Fruit fly (Drosophila melanogaster) whole organism, embryonic: ENCODE measurements around the gene firl.

Experiments used
- Bdp1 ChIP-seq: fragments of 200-800 bp; sonication (Bioruptor generic); optimal IDR thresholded peaks from 3 replicates; lab custom pipeline; 2016; ENCODE audit warnings: missing biosample characterization, missing genetic modification characterization
- Bteb2 ChIP-seq: fragments of 200-800 bp; sonication (Bioruptor generic); optimal IDR thresholded peaks from 2 replicates; lab custom pipeline; 2016; ENCODE audit warnings: missing biosample characterization, missing genetic modification characterization
- CG10274 ChIP-seq: fragments of 200-800 bp; sonication (Bioruptor generic); optimal IDR thresholded peaks from 3 replicates; lab custom pipeline; 2017; ENCODE audit warnings: missing biosample characterization, mild to moderate bottlenecking, missing genetic modification characterization
- CG10462 ChIP-seq: fragments of 200-800 bp; sonication (Bioruptor generic); optimal IDR thresholded peaks from 2 replicates; lab custom pipeline; 2016; ENCODE audit warnings: missing biosample characterization, missing genetic modification characterization
- CG11093 ChIP-seq: fragments of 200-800 bp; sonication (Bioruptor generic); IDR thresholded peaks from 3 replicates; pipeline ENCODE4 v1.3.6; 2022; ENCODE audit warnings: missing biosample characterization, missing genetic modification characterization
- CG11723 ChIP-seq: fragments of 200-800 bp; sonication (Bioruptor generic); optimal IDR thresholded peaks from 2 replicates; lab custom pipeline; 2017; ENCODE audit warnings: missing biosample characterization, mild to moderate bottlenecking, missing genetic modification characterization
- CG12104 ChIP-seq: fragments of 200-800 bp; sonication (Bioruptor generic); optimal IDR thresholded peaks from 3 replicates; lab custom pipeline; 2016; ENCODE audit warnings: missing biosample characterization, missing genetic modification characterization
- CG13287 ChIP-seq: fragments of 200-800 bp; sonication (Bioruptor generic); IDR thresholded peaks from 2 replicates; pipeline ENCODE4 v1.3.6; 2022; ENCODE audit warnings: missing biosample characterization, missing genetic modification characterization; ENCODE audit not compliant: partially characterized antibody
- CG13424 ChIP-seq: fragments of 200-800 bp; sonication (Bioruptor generic); optimal IDR thresholded peaks from 2 replicates; lab custom pipeline; 2019; ENCODE audit warnings: missing biosample characterization, mild to moderate bottlenecking, missing genetic modification characterization, moderate library complexity
- CG14710 ChIP-seq: fragments of 200-800 bp; sonication (Bioruptor generic); optimal IDR thresholded peaks from 3 replicates; lab custom pipeline; 2019; ENCODE audit warnings: missing biosample characterization, mild to moderate bottlenecking, missing genetic modification characterization, moderate library complexity
- CG1529 ChIP-seq: fragments of 200-800 bp; sonication (Bioruptor generic); optimal IDR thresholded peaks from 3 replicates; lab custom pipeline; 2018; ENCODE audit warnings: missing biosample characterization, missing genetic modification characterization
- CG15601 ChIP-seq: fragments of 200-800 bp; sonication (Bioruptor generic); optimal IDR thresholded peaks from 3 replicates; lab custom pipeline; 2019; ENCODE audit warnings: missing biosample characterization, mild to moderate bottlenecking, missing genetic modification characterization, moderate library complexity
- CG15696 ChIP-seq: fragments of 200-800 bp; sonication (Bioruptor generic); optimal IDR thresholded peaks from 2 replicates; lab custom pipeline; 2019; ENCODE audit warnings: missing biosample characterization, mild to moderate bottlenecking, missing genetic modification characterization, moderate library complexity
- CG1832 ChIP-seq: fragments of 200-800 bp; sonication (Bioruptor generic); optimal IDR thresholded peaks from 2 replicates; lab custom pipeline; 2017; ENCODE audit warnings: missing biosample characterization, mild to moderate bottlenecking, missing genetic modification characterization, inconsistent platforms
- CG2116 ChIP-seq: fragments of 200-800 bp; sonication (Bioruptor generic); optimal IDR thresholded peaks from 3 replicates; lab custom pipeline; 2018; ENCODE audit warnings: missing biosample characterization, mild to moderate bottlenecking, missing genetic modification characterization
- CG30431 ChIP-seq: fragments of 200-800 bp; sonication (Bioruptor generic); optimal IDR thresholded peaks from 2 replicates; lab custom pipeline; 2017; ENCODE audit warnings: missing biosample characterization, missing genetic modification characterization
- CG31224 ChIP-seq: fragments of 200-800 bp; sonication (Bioruptor generic); IDR thresholded peaks from 2 replicates; pipeline ENCODE4 v1.3.6; 2022; ENCODE audit warnings: missing biosample characterization, missing genetic modification characterization
- CG31388 ChIP-seq: fragments of 200-800 bp; sonication (Bioruptor generic); optimal IDR thresholded peaks from 2 replicates; lab custom pipeline; 2016; ENCODE audit warnings: missing biosample characterization, missing genetic modification characterization
- CG31441 ChIP-seq: fragments of 200-800 bp; sonication (Bioruptor generic); IDR thresholded peaks from 2 replicates; pipeline ENCODE4 v1.3.6; 2022; ENCODE audit warnings: missing biosample characterization, missing genetic modification characterization
- CG33213 ChIP-seq: fragments of 200-800 bp; sonication (Bioruptor generic); optimal IDR thresholded peaks from 3 replicates; lab custom pipeline; 2016; ENCODE audit warnings: missing biosample characterization, missing genetic modification characterization
- CG33557 ChIP-seq: fragments of 200-800 bp; sonication (Bioruptor generic); optimal IDR thresholded peaks from 2 replicates; lab custom pipeline; 2019; ENCODE audit warnings: missing biosample characterization, mild to moderate bottlenecking, missing genetic modification characterization, moderate library complexity
- CG3838 ChIP-seq: fragments of 200-800 bp; sonication (Bioruptor generic); optimal IDR thresholded peaks from 3 replicates; lab custom pipeline; 2016; ENCODE audit warnings: missing biosample characterization, missing genetic modification characterization
- CG7556 ChIP-seq: fragments of 200-800 bp; sonication (Bioruptor generic); optimal IDR thresholded peaks from 2 replicates; lab custom pipeline; 2017; ENCODE audit warnings: missing biosample characterization, mild to moderate bottlenecking, missing genetic modification characterization
- CG9932 ChIP-seq: fragments of 200-800 bp; sonication (Bioruptor generic); IDR thresholded peaks from 2 replicates; pipeline ENCODE4 v1.3.6; 2022; ENCODE audit warnings: missing biosample characterization, missing genetic modification characterization
- CTCF ChIP-seq: fragments of 200-800 bp; sonication (Bioruptor generic); optimal IDR thresholded peaks from 2 replicates; lab custom pipeline; 2017; ENCODE audit warnings: missing biosample characterization, mild to moderate bottlenecking, missing genetic modification characterization, moderate library complexity
- Dll ChIP-seq: fragments of 200-800 bp; sonication (Bioruptor generic); IDR thresholded peaks from 4 replicates; pipeline ENCODE4 v1.3.6; 2022; ENCODE audit warnings: missing biosample characterization, missing genetic modification characterization; ENCODE audit not compliant: partially characterized antibody
- Elba2 ChIP-seq: fragments of 200-800 bp; sonication (Bioruptor generic); optimal IDR thresholded peaks from 3 replicates; lab custom pipeline; 2016; ENCODE audit warnings: missing biosample characterization, missing genetic modification characterization
- Hey ChIP-seq: fragments of 200-800 bp; sonication (Bioruptor generic); optimal IDR thresholded peaks from 3 replicates; lab custom pipeline; 2018; ENCODE audit warnings: missing biosample characterization, mild to moderate bottlenecking, missing genetic modification characterization
- Hr51 ChIP-seq, 2 experiments: fragments of 200-800 bp; sonication (Bioruptor generic); optimal IDR thresholded peaks; 2 replicates in 1 of 2; 3 replicates in 1 of 2; lab custom pipeline; 2016 to 2018; ENCODE audit warnings: missing biosample characterization in 2 of 2, missing genetic modification characterization in 2 of 2, mild to moderate bottlenecking in 1 of 2, moderate library complexity in 1 of 2
- Neu2 ChIP-seq: fragments of 200-800 bp; sonication (Bioruptor generic); optimal IDR thresholded peaks from 3 replicates; lab custom pipeline; 2016; ENCODE audit warnings: missing biosample characterization, missing genetic modification characterization, borderline replicate concordance
- Sox100B ChIP-seq: fragments of 200-800 bp; sonication (Bioruptor generic); optimal IDR thresholded peaks from 3 replicates; lab custom pipeline; 2018; ENCODE audit warnings: missing biosample characterization, mild to moderate bottlenecking, missing genetic modification characterization
- Sry-δ ChIP-seq: fragments of 200-800 bp; sonication (Bioruptor generic); optimal IDR thresholded peaks from 2 replicates; lab custom pipeline; 2016; ENCODE audit warnings: missing biosample characterization, missing genetic modification characterization
- Xrp1 ChIP-seq: fragments of 200-800 bp; sonication (Bioruptor generic); IDR thresholded peaks from 2 replicates; pipeline ENCODE4 v1.3.6; 2022; ENCODE audit warnings: missing biosample characterization, missing genetic modification characterization
- bbx ChIP-seq: fragments of 200-800 bp; sonication (Bioruptor generic); IDR thresholded peaks from 2 replicates; pipeline ENCODE4 v1.3.6; 2022; ENCODE audit warnings: missing biosample characterization, missing genetic modification characterization; ENCODE audit not compliant: partially characterized antibody
- bowl ChIP-seq: fragments of 200-800 bp; sonication (Bioruptor generic); IDR thresholded peaks from 2 replicates; pipeline ENCODE4 v1.3.6; 2022; ENCODE audit warnings: missing biosample characterization, missing genetic modification characterization
- cad ChIP-seq: fragments of >200 bp; optimal IDR thresholded peaks from 2 replicates; lab custom pipeline; 2017; ENCODE audit warnings: missing biosample characterization, missing genetic modification characterization
- dpn ChIP-seq, 2 experiments: fragments of 200-800 bp; sonication (Bioruptor generic); optimal IDR thresholded peaks; 3 replicates each; lab custom pipeline; 2016; ENCODE audit warnings: missing biosample characterization in 2 of 2, missing genetic modification characterization in 2 of 2
- ewg ChIP-seq: fragments of 200-800 bp; sonication (Bioruptor generic); optimal IDR thresholded peaks from 3 replicates; lab custom pipeline; 2017; ENCODE audit warnings: mild to moderate bottlenecking, missing biosample characterization, missing genetic modification reagents, missing genetic modification characterization
- fd64A ChIP-seq: fragments of 200-800 bp; sonication (Bioruptor generic); optimal IDR thresholded peaks from 3 replicates; lab custom pipeline; 2018; ENCODE audit warnings: missing biosample characterization, mild to moderate bottlenecking, missing genetic modification characterization
- gsb ChIP-seq: fragments of 200-800 bp; sonication (Bioruptor generic); IDR thresholded peaks from 2 replicates; pipeline ENCODE4 v1.3.6; 2022; ENCODE audit warnings: missing biosample characterization, missing genetic modification characterization
- inv ChIP-seq: fragments of 200-800 bp; sonication (Bioruptor generic); IDR thresholded peaks from 2 replicates; pipeline ENCODE4 v1.3.6; 2022; ENCODE audit warnings: missing biosample characterization, missing genetic modification characterization; ENCODE audit not compliant: partially characterized antibody
- jigr1 ChIP-seq: fragments of 200-800 bp; sonication (Bioruptor generic); IDR thresholded peaks from 3 replicates; pipeline ENCODE4 v1.3.6; 2022; ENCODE audit warnings: missing biosample characterization, missing genetic modification characterization
- jing ChIP-seq: fragments of 200-800 bp; sonication (Bioruptor generic); optimal IDR thresholded peaks from 2 replicates; lab custom pipeline; 2018; ENCODE audit warnings: missing biosample characterization, mild to moderate bottlenecking, missing genetic modification characterization
- kni ChIP-seq: fragments of 200-800 bp; sonication (Bioruptor generic); optimal IDR thresholded peaks from 3 replicates; lab custom pipeline; 2017; ENCODE audit warnings: mild to moderate bottlenecking, missing biosample characterization, missing genetic modification reagents, missing genetic modification characterization
- row ChIP-seq: fragments of 200-800 bp; sonication (Bioruptor generic); IDR thresholded peaks from 3 replicates; pipeline ENCODE4 v1.3.6; 2022; ENCODE audit warnings: missing biosample characterization, missing genetic modification characterization
- sim ChIP-seq: fragments of 200-800 bp; sonication (Bioruptor generic); IDR thresholded peaks from 2 replicates; pipeline ENCODE4 v1.3.6; 2022; ENCODE audit warnings: missing biosample characterization, missing genetic modification characterization
- so ChIP-seq: fragments of 200-800 bp; sonication (Bioruptor generic); IDR thresholded peaks from 3 replicates; pipeline ENCODE4 v1.3.6; 2022; ENCODE audit warnings: missing biosample characterization, missing genetic modification characterization
- sob ChIP-seq: fragments of 200-800 bp; sonication (Bioruptor generic); IDR thresholded peaks from 2 replicates; pipeline ENCODE4 v1.3.6; 2022; ENCODE audit warnings: missing biosample characterization, missing genetic modification characterization
- tio ChIP-seq: fragments of 200-800 bp; sonication (Bioruptor generic); optimal IDR thresholded peaks from 2 replicates; lab custom pipeline; 2017; ENCODE audit warnings: missing biosample characterization, missing genetic modification characterization, inconsistent platforms
- tx ChIP-seq: fragments of 200-800 bp; sonication (Bioruptor generic); optimal IDR thresholded peaks from 2 replicates; lab custom pipeline; 2016; ENCODE audit warnings: missing biosample characterization, missing genetic modification characterization
- usp ChIP-seq: fragments of >200 bp; optimal IDR thresholded peaks from 2 replicates; lab custom pipeline; 2017; ENCODE audit warnings: missing biosample characterization, missing genetic modification characterization
- zen2 ChIP-seq: fragments of 200-800 bp; sonication (Bioruptor generic); IDR thresholded peaks from 3 replicates; pipeline ENCODE4 v1.3.6; 2022; ENCODE audit warnings: missing biosample characterization, missing genetic modification characterization; ENCODE audit not compliant: partially characterized antibody

firl gene

DNA sequence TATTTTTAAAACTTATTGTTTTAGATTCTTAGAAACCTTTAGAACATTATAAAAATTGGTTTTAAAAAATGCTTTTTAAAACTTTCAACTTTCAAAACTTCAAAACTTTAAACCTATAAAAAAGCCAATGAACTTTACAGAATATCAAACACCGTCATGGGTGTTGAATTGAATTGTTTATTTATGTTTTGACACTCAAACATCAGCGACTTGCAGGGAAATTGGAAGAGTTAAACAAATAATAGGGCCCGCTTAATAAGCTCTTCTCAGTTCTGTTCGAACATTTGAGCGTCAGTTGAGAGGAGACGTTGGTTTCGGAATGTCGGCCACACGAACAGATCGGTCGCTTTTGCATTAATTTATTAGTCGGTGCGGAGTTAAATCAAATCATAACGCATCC lies 17.4 kb downstream of the firl start, which contains the start of gene PLCXD (continued):
- TF ChIP-seq ewg (GFP tag; lab: Kevin White, UChicago) (no peak), CG1832 (GFP tag; lab: Kevin White, UChicago) (no peak), CG31441 (0 out of 2 replicates have a peak, but pooled peaks have one; percentile 32), CG11093 (GFP tag; lab: Robert Waterston, UW) (no peak), bbx (GFP tag; lab: Robert Waterston, UW) (no peak), jigr1 (GFP tag; lab: Robert Waterston, UW) (no peak), sob (GFP tag; lab: Robert Waterston, UW) (no peak), CG12104 (no peak), jing (GFP tag; lab: Kevin White, UChicago) (no peak), inv (no peak), bowl (no peak), CG31388 (GFP tag; lab: Kevin White, UChicago) (no peak), Hr51 (GFP tag; optimal IDR thresholded peaks at IDR 0.05; lab: Kevin White, UChicago) (no peak), CG15601 (peak; percentile 38), so (no peak), kni (GFP tag; lab: Kevin White, UChicago) (peak; percentile 20), CG3838 (GFP tag; lab: Kevin White, UChicago) (no peak), CG10274 (GFP tag; lab: Kevin White, UChicago) (no peak), Xrp1 (GFP tag; lab: Robert Waterston, UW) (no peak), gsb (GFP tag; lab: Robert Waterston, UW) (no peak), CTCF (no peak), row (GFP tag; lab: Robert Waterston, UW) (no peak), dpn (GFP tag; optimal IDR thresholded peaks at IDR 0.05; lab: Kevin White, UChicago) (no peak), CG2116 (GFP tag; lab: Kevin White, UChicago) (no peak)

DNA sequence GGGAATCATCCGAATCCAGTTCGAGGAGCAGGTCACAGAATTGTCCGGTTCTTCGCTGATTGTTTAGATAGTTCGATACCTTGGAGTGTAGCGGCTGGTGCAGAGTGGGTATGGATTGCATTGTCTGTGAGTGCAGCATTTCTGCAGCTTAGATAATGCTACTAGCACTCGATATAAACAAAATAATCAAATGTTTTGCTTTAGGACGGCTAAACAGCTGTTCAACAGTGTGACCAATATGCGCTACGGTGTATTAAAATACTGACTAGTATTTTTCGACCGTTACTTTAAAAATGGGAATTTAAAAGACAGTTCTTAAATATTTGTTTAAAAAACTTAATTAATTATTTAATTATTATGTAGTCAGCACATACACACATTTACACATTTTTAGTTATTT lies 17.9 kb downstream of the firl start, which contains the start of gene Plzf:
Gene Plzf (minus strand): TSS at position 196 of the 400 bp plus-strand sequence.
- TF ChIP-seq Dll (GFP tag; lab: Robert Waterston, UW): peak; percentile 19; the same call in 1 of the 4 replicates
- no peak for TF ChIP-seq CG13424 (tag; lab: Kevin White, UChicago)
- no peak for TF ChIP-seq CG31224
- TF ChIP-seq zen2 (GFP tag; lab: Robert Waterston, UW): no peak
- no peak for TF ChIP-seq fd64A (GFP tag; lab: Kevin White, UChicago)
- no peak for TF ChIP-seq usp (GFP tag; lab: Kevin White, UChicago)
- no peak for TF ChIP-seq Bteb2 (GFP tag; lab: Kevin White, UChicago)
- TF ChIP-seq CG11723 (GFP tag; lab: Kevin White, UChicago): no peak
- TF ChIP-seq cad (GFP tag; lab: Kevin White, UChicago): no peak
- TF ChIP-seq CG15601: no peak
- no peak for TF ChIP-seq CG33557 (GFP tag; lab: Kevin White, UChicago)
- TF ChIP-seq Sox100B (GFP tag; lab: Kevin White, UChicago): no peak
- peak; percentile 47 for TF ChIP-seq CG13287
- TF ChIP-seq Hey (tag; lab: Kevin White, UChicago): no peak
- TF ChIP-seq CG33213 (GFP tag; lab: Kevin White, UChicago): no peak
- TF ChIP-seq CG7556 (GFP tag; lab: Kevin White, UChicago): no peak
- TF ChIP-seq CG9932 (GFP tag; lab: Robert Waterston, UW): no peak
- no peak for TF ChIP-seq tx (GFP tag; lab: Kevin White, UChicago)
- no peak for TF ChIP-seq tio
- TF ChIP-seq Sry-δ: no peak
- TF ChIP-seq CG10462: no peak
- TF ChIP-seq CG2116 (GFP tag; lab: Kevin White, UChicago): peak; percentile 1
- TF ChIP-seq CG30431 (GFP tag; lab: Kevin White, UChicago): no peak
- TF ChIP-seq sim (GFP tag; lab: Robert Waterston, UW): no peak
- TF ChIP-seq so: no peak
- TF ChIP-seq Elba2 (GFP tag; lab: Kevin White, UChicago): no peak
- TF ChIP-seq CG15696: no peak
- no peak for TF ChIP-seq Bdp1 (GFP tag; lab: Kevin White, UChicago)
- TF ChIP-seq Neu2 (GFP tag; lab: Kevin White, UChicago): no peak
- peak; percentile 36 for TF ChIP-seq CG14710 (tag; lab: Kevin White, UChicago)
- TF ChIP-seq CG1529 (GFP tag; lab: Kevin White, UChicago): no peak
